Fruit fly (Drosophila melanogaster) whole organism, embryonic: ENCODE data around the gene CG45544.

ENCODE experiments used
- Ada2b ChIP-seq: fragments of 200-800 bp; sonication (Bioruptor generic); IDR thresholded peaks from 2 replicates; pipeline ENCODE4 v1.3.6; 2022; ENCODE audit warnings: missing biosample characterization, missing genetic modification characterization
- B-H1 ChIP-seq: fragments of 200-800 bp; sonication (Bioruptor generic); IDR thresholded peaks from 3 replicates; pipeline ENCODE4 v1.3.6; 2022; ENCODE audit warnings: missing biosample characterization, missing genetic modification characterization
- Blimp-1 ChIP-seq: fragments of 200-800 bp; sonication (Bioruptor generic); optimal IDR thresholded peaks from 3 replicates; lab custom pipeline; 2018; ENCODE audit warnings: missing biosample characterization, missing genetic modification characterization, mild to moderate bottlenecking, moderate library complexity, missing genetic modification reagents
- BtbVII ChIP-seq: fragments of 200-800 bp; sonication (Bioruptor generic); optimal IDR thresholded peaks from 3 replicates; lab custom pipeline; 2017; ENCODE audit warnings: missing biosample characterization, mild to moderate bottlenecking, missing genetic modification characterization
- CG10431 ChIP-seq: fragments of 200-800 bp; sonication (Bioruptor generic); optimal IDR thresholded peaks from 3 replicates; lab custom pipeline; 2018; ENCODE audit warnings: missing biosample characterization, mild to moderate bottlenecking, missing genetic modification characterization
- CG11093 ChIP-seq: fragments of 200-800 bp; sonication (Bioruptor generic); IDR thresholded peaks from 3 replicates; pipeline ENCODE4 v1.3.6; 2022; ENCODE audit warnings: missing biosample characterization, missing genetic modification characterization
- CG12155 ChIP-seq: fragments of 200-800 bp; sonication (Bioruptor generic); optimal IDR thresholded peaks from 3 replicates; lab custom pipeline; 2016; ENCODE audit warnings: missing biosample characterization, missing genetic modification characterization
- CG14050 ChIP-seq: fragments of 200-800 bp; sonication (Bioruptor generic); IDR thresholded peaks from 3 replicates; pipeline ENCODE4 v1.3.6; 2022; ENCODE audit warnings: missing biosample characterization, missing genetic modification characterization
- CG1529 ChIP-seq: fragments of 200-800 bp; sonication (Bioruptor generic); optimal IDR thresholded peaks from 3 replicates; lab custom pipeline; 2018; ENCODE audit warnings: missing biosample characterization, missing genetic modification characterization
- CG2116 ChIP-seq: fragments of 200-800 bp; sonication (Bioruptor generic); optimal IDR thresholded peaks from 3 replicates; lab custom pipeline; 2018; ENCODE audit warnings: missing biosample characterization, mild to moderate bottlenecking, missing genetic modification characterization
- CG2678 ChIP-seq: fragments of 200-800 bp; sonication (Bioruptor generic); optimal IDR thresholded peaks from 3 replicates; lab custom pipeline; 2019; ENCODE audit warnings: missing biosample characterization, mild to moderate bottlenecking, missing genetic modification characterization, moderate library complexity
- CG3163 ChIP-seq: fragments of 200-800 bp; sonication (Bioruptor generic); optimal IDR thresholded peaks from 3 replicates; lab custom pipeline; 2016; ENCODE audit warnings: missing biosample characterization, missing genetic modification characterization
- CG32767 ChIP-seq: fragments of 200-800 bp; sonication (Bioruptor generic); IDR thresholded peaks from 2 replicates; pipeline ENCODE4 v1.3.6; 2022; ENCODE audit warnings: missing biosample characterization, missing genetic modification characterization
- CG33213 ChIP-seq: fragments of 200-800 bp; sonication (Bioruptor generic); optimal IDR thresholded peaks from 3 replicates; lab custom pipeline; 2016; ENCODE audit warnings: missing biosample characterization, missing genetic modification characterization
- CG4360 ChIP-seq: fragments of 200-800 bp; sonication (Bioruptor generic); IDR thresholded peaks from 2 replicates; pipeline ENCODE4 v1.3.6; 2022; ENCODE audit warnings: missing biosample characterization, missing genetic modification characterization
- CG4424 ChIP-seq: fragments of 200-800 bp; sonication (Bioruptor generic); optimal IDR thresholded peaks from 3 replicates; lab custom pipeline; 2016; ENCODE audit warnings: missing biosample characterization, missing genetic modification characterization
- CG6272 ChIP-seq: fragments of 200-800 bp; sonication (Bioruptor generic); IDR thresholded peaks from 2 replicates; pipeline ENCODE4 v1.3.6; 2022; ENCODE audit warnings: missing biosample characterization, missing genetic modification characterization
- CG7745 ChIP-seq: fragments of 200-800 bp; sonication (Bioruptor generic); optimal IDR thresholded peaks from 2 replicates; lab custom pipeline; 2018; ENCODE audit warnings: missing biosample characterization, mild to moderate bottlenecking, missing genetic modification characterization, moderate library complexity
- CG8944 ChIP-seq: fragments of 200-800 bp; sonication (Bioruptor generic); optimal IDR thresholded peaks from 3 replicates; lab custom pipeline; 2016; ENCODE audit warnings: missing biosample characterization, missing genetic modification characterization
- Camta ChIP-seq: fragments of 200-800 bp; sonication (Bioruptor generic); optimal IDR thresholded peaks from 2 replicates; lab custom pipeline; 2016; ENCODE audit warnings: missing biosample characterization, missing genetic modification characterization
- Dfd ChIP-seq, 2 experiments: fragments of >200 bp; optimal IDR thresholded peaks; 2 replicates each; lab custom pipeline; 2017; ENCODE audit warnings: missing biosample characterization in 2 of 2, missing genetic modification characterization in 2 of 2
- E2f1 ChIP-seq: fragments of 200-800 bp; sonication (Bioruptor generic); IDR thresholded peaks from 2 replicates; pipeline ENCODE4 v1.3.6; 2022; ENCODE audit warnings: missing biosample characterization, missing genetic modification characterization
- Ets65A ChIP-seq: fragments of 200-800 bp; sonication (Bioruptor generic); peaks from one replicate; lab custom pipeline; 2016; ENCODE audit warnings: missing biosample characterization, missing genetic modification characterization
- Fer2 ChIP-seq: fragments of 200-800 bp; sonication (Bioruptor generic); optimal IDR thresholded peaks from 2 replicates; lab custom pipeline; 2018; ENCODE audit warnings: missing biosample characterization, mild to moderate bottlenecking, missing genetic modification characterization, moderate library complexity
- GATAe ChIP-seq: fragments of 200-800 bp; sonication (Bioruptor generic); conservative IDR thresholded peaks from 2 replicates; pipeline ENCODE4 v1.3.6; 2022; ENCODE audit warnings: missing biosample characterization, missing genetic modification characterization
- Hand ChIP-seq: fragments of 200-800 bp; sonication (Bioruptor generic); optimal IDR thresholded peaks from 2 replicates; lab custom pipeline; 2017; ENCODE audit warnings: mild to moderate bottlenecking, missing biosample characterization, missing genetic modification reagents, missing genetic modification characterization
- Hr3 ChIP-seq: fragments of 200-800 bp; sonication (Bioruptor generic); optimal IDR thresholded peaks from 3 replicates; lab custom pipeline; 2016; ENCODE audit warnings: missing biosample characterization, missing genetic modification characterization
- Hr39 ChIP-seq: fragments of >200 bp; optimal IDR thresholded peaks from 2 replicates; lab custom pipeline; 2017
- Meics ChIP-seq: fragments of 200-800 bp; sonication (Bioruptor generic); optimal IDR thresholded peaks from 2 replicates; lab custom pipeline; 2017; ENCODE audit warnings: missing biosample characterization, mild to moderate bottlenecking, missing genetic modification characterization
- NFAT ChIP-seq: fragments of 200-800 bp; sonication (Bioruptor generic); IDR thresholded peaks from 2 replicates; pipeline ENCODE4 v1.3.6; 2022; ENCODE audit warnings: missing biosample characterization, missing genetic modification characterization
- Optix ChIP-seq: fragments of 200-800 bp; sonication (Bioruptor generic); IDR thresholded peaks from 3 replicates; pipeline ENCODE4 v1.3.6; 2022; ENCODE audit warnings: missing biosample characterization, missing genetic modification characterization
- Ssrp ChIP-seq: fragments of 200-800 bp; sonication (Bioruptor generic); optimal IDR thresholded peaks from 2 replicates; lab custom pipeline; 2018; ENCODE audit warnings: missing biosample characterization, mild to moderate bottlenecking, missing genetic modification characterization, moderate library complexity
- Xrp1 ChIP-seq: fragments of 200-800 bp; sonication (Bioruptor generic); IDR thresholded peaks from 2 replicates; pipeline ENCODE4 v1.3.6; 2022; ENCODE audit warnings: missing biosample characterization, missing genetic modification characterization
- ase ChIP-seq: fragments of 200-800 bp; sonication (Bioruptor generic); IDR thresholded peaks from 3 replicates; pipeline ENCODE4 v1.3.6; 2022; ENCODE audit warnings: missing biosample characterization, missing genetic modification characterization
- ash1 ChIP-seq: fragments of 200-800 bp; sonication (Bioruptor generic); optimal IDR thresholded peaks from 2 replicates; lab custom pipeline; 2018; ENCODE audit warnings: missing biosample characterization, mild to moderate bottlenecking, missing genetic modification characterization
- br ChIP-seq: fragments of >200 bp; optimal IDR thresholded peaks from 2 replicates; lab custom pipeline; 2017
- cas ChIP-seq: fragments of 200-800 bp; sonication (Bioruptor generic); IDR thresholded peaks from 2 replicates; pipeline ENCODE4 v1.3.6; 2022; ENCODE audit warnings: missing biosample characterization, missing genetic modification characterization
- emc ChIP-seq: fragments of 200-800 bp; sonication (Bioruptor generic); optimal IDR thresholded peaks from 2 replicates; lab custom pipeline; 2016; ENCODE audit warnings: missing biosample characterization, missing genetic modification characterization
- fd96Cb ChIP-seq: fragments of 200-800 bp; sonication (Bioruptor generic); optimal IDR thresholded peaks from 2 replicates; lab custom pipeline; 2018; ENCODE audit warnings: missing biosample characterization, mild to moderate bottlenecking, missing genetic modification characterization, moderate library complexity
- inv ChIP-seq: fragments of 200-800 bp; sonication (Bioruptor generic); IDR thresholded peaks from 2 replicates; pipeline ENCODE4 v1.3.6; 2022; ENCODE audit warnings: missing biosample characterization, missing genetic modification characterization; ENCODE audit not compliant: partially characterized antibody
- luna ChIP-seq: fragments of 200-800 bp; sonication (Bioruptor generic); optimal IDR thresholded peaks from 2 replicates; lab custom pipeline; 2016; ENCODE audit warnings: missing biosample characterization, missing genetic modification characterization
- oc ChIP-seq: fragments of 200-800 bp; sonication (Bioruptor generic); optimal IDR thresholded peaks from 2 replicates; lab custom pipeline; 2018; ENCODE audit warnings: missing biosample characterization, mild to moderate bottlenecking, missing genetic modification characterization, moderate library complexity
- salm ChIP-seq: fragments of 200-800 bp; sonication (Bioruptor generic); optimal IDR thresholded peaks from 2 replicates; lab custom pipeline; 2018; ENCODE audit warnings: missing biosample characterization, mild to moderate bottlenecking, missing genetic modification characterization
- sim ChIP-seq: fragments of 200-800 bp; sonication (Bioruptor generic); IDR thresholded peaks from 2 replicates; pipeline ENCODE4 v1.3.6; 2022; ENCODE audit warnings: missing biosample characterization, missing genetic modification characterization
- slou ChIP-seq: fragments of 200-800 bp; sonication (Bioruptor generic); optimal IDR thresholded peaks from 3 replicates; lab custom pipeline; 2016; ENCODE audit warnings: missing biosample characterization, missing genetic modification characterization
- ttk ChIP-seq: fragments of 200-800 bp; sonication (Bioruptor generic); IDR thresholded peaks from 2 replicates; pipeline ENCODE4 v2.1.2; 2022; ENCODE audit warnings: missing biosample characterization, missing genetic modification characterization
- tup ChIP-seq: fragments of 200-800 bp; sonication (Bioruptor generic); optimal IDR thresholded peaks from 2 replicates; lab custom pipeline; 2016; ENCODE audit warnings: missing biosample characterization, mild to moderate bottlenecking, missing genetic modification characterization, moderate library complexity
- twi ChIP-seq: fragments of 200-800 bp; optimal IDR thresholded peaks from 2 replicates; lab custom pipeline; 2019; ENCODE audit warnings: missing biosample characterization, mild to moderate bottlenecking, missing genetic modification characterization, moderate library complexity
- unc-4 ChIP-seq: fragments of 200-800 bp; sonication (Bioruptor generic); IDR thresholded peaks from 2 replicates; pipeline ENCODE4 v1.3.6; 2022; ENCODE audit warnings: missing biosample characterization, missing genetic modification characterization; ENCODE audit not compliant: partially characterized antibody
- vvl ChIP-seq: fragments of 200-800 bp; sonication (Bioruptor generic); IDR thresholded peaks from 2 replicates; pipeline ENCODE4 v1.3.6; 2022; ENCODE audit warnings: missing biosample characterization, missing genetic modification characterization
- wdn ChIP-seq: fragments of 200-800 bp; sonication (Bioruptor generic); IDR thresholded peaks from 2 replicates; pipeline ENCODE4 v1.3.6; 2022; ENCODE audit warnings: missing biosample characterization, missing genetic modification characterization
- zen ChIP-seq: fragments of 200-800 bp; sonication (Bioruptor generic); optimal IDR thresholded peaks from 3 replicates; lab custom pipeline; 2018; ENCODE audit warnings: missing biosample characterization, mild to moderate bottlenecking, missing genetic modification characterization, moderate library complexity

Gene CG45544

DNA sequence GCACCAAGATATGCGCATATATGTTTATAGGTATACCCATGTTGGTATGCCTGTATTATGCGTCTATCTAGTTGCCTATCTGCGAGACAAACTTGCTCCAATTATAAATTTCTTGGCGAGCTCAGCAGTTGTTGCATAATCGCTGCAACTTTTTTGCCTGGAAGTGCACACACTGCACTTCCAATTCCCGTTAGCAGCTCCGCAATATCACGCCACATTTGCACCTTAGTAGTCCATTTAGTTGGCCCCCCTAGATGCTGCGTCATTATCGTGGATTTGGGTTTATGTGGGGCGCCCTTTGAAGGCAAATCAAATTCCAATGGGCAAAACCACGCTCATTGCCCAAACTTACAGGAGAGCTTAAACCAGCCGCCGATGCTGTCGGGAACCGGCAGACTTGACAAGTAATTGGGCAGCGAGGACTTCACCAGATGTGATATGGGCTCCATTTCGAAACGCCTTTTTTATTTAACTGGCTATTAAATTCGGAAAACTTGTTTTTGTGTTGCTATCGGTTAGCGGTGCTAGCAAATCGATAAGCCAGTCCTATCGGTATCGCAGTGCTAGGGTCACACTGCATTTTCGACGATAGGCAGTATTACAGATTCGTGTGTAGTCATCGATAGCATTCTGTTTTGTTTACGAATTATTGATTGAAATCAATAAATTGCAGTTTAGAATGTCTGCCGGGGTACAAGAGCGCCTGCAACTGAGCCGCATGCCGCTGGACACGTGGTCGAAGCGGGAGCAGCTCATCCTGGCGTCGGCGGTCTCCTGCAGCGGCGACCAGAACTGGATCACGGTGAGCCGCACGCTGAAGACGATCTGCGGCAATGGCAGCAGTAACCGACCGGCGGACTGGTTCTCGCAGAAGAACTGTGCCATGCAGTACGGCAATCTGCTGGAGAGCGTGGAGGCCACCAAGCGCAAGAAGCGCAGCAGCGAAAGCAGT is 33.1 kb upstream of the CG45544 start, which contains the start of the genes Cisd2 and Brd8 (continued):
- TF ChIP-seq Ada2b (no peak), NFAT (no peak), Meics (GFP tag; lab: Kevin White, UChicago) (no peak), cas (GFP tag; lab: Robert Waterston, UW) (no peak), CG3163 (no peak), luna (GFP tag; lab: Kevin White, UChicago) (no peak), E2f1 (GFP tag; lab: Robert Waterston, UW) (no peak), zen (tag; lab: Kevin White, UChicago) (no peak), wdn (GFP tag; lab: Robert Waterston, UW) (no peak), Optix (no peak), ash1 (GFP tag; lab: Kevin White, UChicago) (no peak), Xrp1 (no peak), Hr3 (GFP tag; lab: Kevin White, UChicago) (no peak), Ets65A (GFP tag; lab: Kevin White, UChicago) (peak; percentile 36), ttk (no peak), CG7745 (no peak), CG12155 (GFP tag; lab: Kevin White, UChicago) (no peak), CG6272 (GFP tag; lab: Robert Waterston, UW) (no peak), salm (tag; lab: Kevin White, UChicago) (no peak), Fer2 (tag; lab: Kevin White, UChicago) (no peak), inv (GFP tag; lab: Robert Waterston, UW) (peak; percentile 90), sim (no peak), ase (GFP tag; lab: Robert Waterston, UW) (no peak), Dfd (GFP tag; optimal IDR thresholded peaks at IDR 0.05; lab: Kevin White, UChicago) (no peak), CG8944 (GFP tag; lab: Kevin White, UChicago) (no peak), CG32767 (no peak), emc (GFP tag; lab: Kevin White, UChicago) (no peak), Ssrp (no peak), vvl (GFP tag; lab: Robert Waterston, UW) (no peak), Hand (GFP tag; lab: Kevin White, UChicago) (no peak), tup (GFP tag; lab: Kevin White, UChicago) (no peak), GATAe (GFP tag; lab: Robert Waterston, UW) (no peak), CG1529 (no peak), CG11093 (no peak), slou (GFP tag; lab: Kevin White, UChicago) (no peak), Camta (GFP tag; lab: Kevin White, UChicago) (no peak), CG2116 (GFP tag; lab: Kevin White, UChicago) (peak; percentile 90), twi (tag; lab: Kevin White, UChicago) (no peak), CG33213 (GFP tag; lab: Kevin White, UChicago) (peak; percentile 30), CG4424 (no peak), Blimp-1 (GFP tag; lab: Kevin White, UChicago) (no peak), CG14050 (GFP tag; lab: Robert Waterston, UW) (no peak), B-H1 (GFP tag; lab: Robert Waterston, UW) (no peak), CG2678 (no peak), br (lab: Kevin White, UChicago) (no peak), unc-4 (peak; percentile 91), CG10431 (GFP tag; lab: Kevin White, UChicago) (no peak), fd96Cb (tag; lab: Kevin White, UChicago) (no peak), BtbVII (GFP tag; lab: Kevin White, UChicago) (no peak), oc (no peak), CG4360 (GFP tag; lab: Robert Waterston, UW) (no peak), Hr39 (no peak)
